Fruit fly (Drosophila melanogaster) whole organism, embryonic: ENCODE measurements around the gene CG17377.
A peak's percentile ranks its signal among the peaks of the same experiment; 100 is the strongest.

Experiments used
- Ada2b ChIP-seq: fragments of 200-800 bp; sonication (Bioruptor generic); IDR thresholded peaks from 2 replicates; pipeline ENCODE4 v1.3.6; 2022; ENCODE audit warnings: missing biosample characterization, missing genetic modification characterization
- Antp ChIP-seq: fragments of 200-800 bp; sonication (Bioruptor generic); optimal IDR thresholded peaks from 3 replicates; lab custom pipeline; 2016; ENCODE audit warnings: missing biosample characterization, missing genetic modification characterization
- C15 ChIP-seq: fragments of 200-800 bp; sonication (Bioruptor generic); IDR thresholded peaks from 3 replicates; pipeline ENCODE4 v1.3.6; 2022; ENCODE audit warnings: missing biosample characterization, missing genetic modification characterization
- CG11085 ChIP-seq: fragments of 200-800 bp; sonication (Bioruptor generic); IDR thresholded peaks from 2 replicates; pipeline ENCODE4 v1.3.6; 2022; ENCODE audit warnings: missing biosample characterization, missing genetic modification characterization
- CG11695 ChIP-seq: fragments of 200-800 bp; sonication (Bioruptor generic); IDR thresholded peaks from 3 replicates; pipeline ENCODE4 v1.3.6; 2022; ENCODE audit warnings: missing biosample characterization, missing genetic modification characterization
- CG11723 ChIP-seq: fragments of 200-800 bp; sonication (Bioruptor generic); optimal IDR thresholded peaks from 2 replicates; lab custom pipeline; 2017; ENCODE audit warnings: missing biosample characterization, mild to moderate bottlenecking, missing genetic modification characterization
- CG12071 ChIP-seq: fragments of 200-800 bp; sonication (Bioruptor generic); optimal IDR thresholded peaks from 3 replicates; lab custom pipeline; 2018; ENCODE audit warnings: missing biosample characterization, mild to moderate bottlenecking, missing genetic modification characterization
- CG12236 ChIP-seq: fragments of 200-800 bp; sonication (Bioruptor generic); optimal IDR thresholded peaks from 2 replicates; lab custom pipeline; 2016; ENCODE audit warnings: missing biosample characterization, missing genetic modification characterization
- CG13296 ChIP-seq: fragments of 200-800 bp; sonication (Bioruptor generic); optimal IDR thresholded peaks from 3 replicates; lab custom pipeline; 2018; ENCODE audit warnings: missing biosample characterization, mild to moderate bottlenecking, missing genetic modification characterization
- CG1529 ChIP-seq: fragments of 200-800 bp; sonication (Bioruptor generic); optimal IDR thresholded peaks from 3 replicates; lab custom pipeline; 2018; ENCODE audit warnings: missing biosample characterization, missing genetic modification characterization
- CG15479 ChIP-seq: fragments of 200-800 bp; sonication (Bioruptor generic); optimal IDR thresholded peaks from 3 replicates; lab custom pipeline; 2019; ENCODE audit warnings: missing biosample characterization, mild to moderate bottlenecking, missing genetic modification characterization, moderate library complexity
- CG15601 ChIP-seq: fragments of 200-800 bp; sonication (Bioruptor generic); optimal IDR thresholded peaks from 3 replicates; lab custom pipeline; 2019; ENCODE audit warnings: missing biosample characterization, mild to moderate bottlenecking, missing genetic modification characterization, moderate library complexity
- CG17568 ChIP-seq: fragments of 200-800 bp; sonication (Bioruptor generic); optimal IDR thresholded peaks from 2 replicates; lab custom pipeline; 2018; ENCODE audit warnings: missing biosample characterization, mild to moderate bottlenecking, missing genetic modification characterization, moderate library complexity
- CG17829 ChIP-seq: fragments of 200-800 bp; optimal IDR thresholded peaks from 2 replicates; lab custom pipeline; 2019; ENCODE audit warnings: missing biosample characterization, mild to moderate bottlenecking, missing genetic modification characterization, moderate library complexity
- CG1792 ChIP-seq: fragments of 200-800 bp; sonication (Bioruptor generic); optimal IDR thresholded peaks from 2 replicates; lab custom pipeline; 2016; ENCODE audit warnings: missing biosample characterization, missing genetic modification characterization
- CG2712 ChIP-seq: fragments of 200-800 bp; optimal IDR thresholded peaks from 3 replicates; lab custom pipeline; 2019; ENCODE audit warnings: missing biosample characterization, mild to moderate bottlenecking, missing genetic modification characterization, moderate library complexity
- CG30403 ChIP-seq: fragments of 200-800 bp; sonication (Bioruptor generic); optimal IDR thresholded peaks from 3 replicates; lab custom pipeline; 2016; ENCODE audit warnings: missing biosample characterization, missing genetic modification characterization
- CG33557 ChIP-seq: fragments of 200-800 bp; sonication (Bioruptor generic); optimal IDR thresholded peaks from 2 replicates; lab custom pipeline; 2019; ENCODE audit warnings: missing biosample characterization, mild to moderate bottlenecking, missing genetic modification characterization, moderate library complexity
- CG3407 ChIP-seq: fragments of 200-800 bp; sonication (Bioruptor generic); optimal IDR thresholded peaks from 2 replicates; lab custom pipeline; 2018; ENCODE audit warnings: missing biosample characterization, mild to moderate bottlenecking, missing genetic modification characterization
- CG5953 ChIP-seq: fragments of 200-800 bp; sonication (Bioruptor generic); IDR thresholded peaks from 2 replicates; pipeline ENCODE4 v1.3.6; 2022; ENCODE audit warnings: missing biosample characterization, missing genetic modification characterization
- CG9932 ChIP-seq: fragments of 200-800 bp; sonication (Bioruptor generic); IDR thresholded peaks from 2 replicates; pipeline ENCODE4 v1.3.6; 2022; ENCODE audit warnings: missing biosample characterization, missing genetic modification characterization
- CkIIα-i1 ChIP-seq: fragments of 200-800 bp; sonication (Bioruptor generic); IDR thresholded peaks from 2 replicates; pipeline ENCODE4 v1.3.6; 2022; ENCODE audit warnings: missing biosample characterization, missing genetic modification characterization
- Dll ChIP-seq: fragments of 200-800 bp; sonication (Bioruptor generic); IDR thresholded peaks from 4 replicates; pipeline ENCODE4 v1.3.6; 2022; ENCODE audit warnings: missing biosample characterization, missing genetic modification characterization; ENCODE audit not compliant: partially characterized antibody
- E2f2 ChIP-seq: fragments of 200-800 bp; sonication (Bioruptor generic); IDR thresholded peaks from 2 replicates; pipeline ENCODE4 v1.3.6; 2022; ENCODE audit warnings: missing biosample characterization, missing genetic modification characterization
- Eip74EF ChIP-seq, 2 experiments: fragments of 200-800 bp in 1 of 2; fragments of >200 bp in 1 of 2; sonication (Bioruptor generic) in 1 of 2; optimal IDR thresholded peaks; 2 replicates each; lab custom pipeline; 2017 to 2019; ENCODE audit warnings: missing biosample characterization in 2 of 2, missing genetic modification characterization in 2 of 2, mild to moderate bottlenecking in 1 of 2, moderate library complexity in 1 of 2
- Ets97D ChIP-seq: fragments of 200-800 bp; sonication (Bioruptor generic); optimal IDR thresholded peaks from 3 replicates; lab custom pipeline; 2016; ENCODE audit warnings: missing biosample characterization, missing genetic modification characterization
- Fer1 ChIP-seq: fragments of 200-800 bp; sonication (Bioruptor generic); optimal IDR thresholded peaks from 2 replicates; lab custom pipeline; 2017; ENCODE audit warnings: missing biosample characterization, mild to moderate bottlenecking, missing genetic modification characterization
- Fer3 ChIP-seq: fragments of 200-800 bp; sonication (Bioruptor generic); optimal IDR thresholded peaks from 2 replicates; lab custom pipeline; 2018; ENCODE audit warnings: missing biosample characterization, mild to moderate bottlenecking, missing genetic modification characterization, moderate library complexity
- Hey ChIP-seq: fragments of 200-800 bp; sonication (Bioruptor generic); optimal IDR thresholded peaks from 3 replicates; lab custom pipeline; 2018; ENCODE audit warnings: missing biosample characterization, mild to moderate bottlenecking, missing genetic modification characterization
- Hsf ChIP-seq: fragments of 200-800 bp; sonication (Bioruptor generic); optimal IDR thresholded peaks from 3 replicates; lab custom pipeline; 2016; ENCODE audit warnings: missing biosample characterization, missing genetic modification characterization
- MBD-R2 ChIP-seq: fragments of 200-800 bp; sonication (Bioruptor generic); IDR thresholded peaks from 2 replicates; pipeline ENCODE4 v1.3.6; 2022; ENCODE audit warnings: missing biosample characterization, missing genetic modification characterization
- Mrtf ChIP-seq: fragments of 200-800 bp; sonication (Bioruptor generic); IDR thresholded peaks from 3 replicates; pipeline ENCODE4 v1.3.6; 2022; ENCODE audit warnings: missing biosample characterization, missing genetic modification characterization
- Sry-β ChIP-seq: fragments of 200-800 bp; sonication (Bioruptor generic); optimal IDR thresholded peaks from 2 replicates; lab custom pipeline; 2018; ENCODE audit warnings: missing biosample characterization, mild to moderate bottlenecking, missing genetic modification characterization, moderate library complexity
- Trl ChIP-seq, 3 experiments: fragments of >200 bp in 2 of 3; fragments of 200-800 bp in 1 of 3; sonication (Bioruptor generic) in 1 of 3; optimal IDR thresholded peaks; 2 replicates in 1 of 3; 3 replicates in 2 of 3; lab custom pipeline; 2016 to 2017; ENCODE audit warnings: missing biosample characterization in 1 of 3, missing genetic modification characterization in 1 of 3
- croc ChIP-seq: fragments of 200-800 bp; sonication (Bioruptor generic); conservative IDR thresholded peaks from 3 replicates; pipeline ENCODE4 v1.3.6; 2022; ENCODE audit warnings: missing biosample characterization, missing genetic modification characterization
- danr ChIP-seq: fragments of 200-800 bp; sonication (Bioruptor generic); IDR thresholded peaks from 2 replicates; pipeline ENCODE4 v1.3.6; 2022; ENCODE audit warnings: missing biosample characterization, missing genetic modification characterization
- en ChIP-seq: fragments of 200-800 bp; sonication (Bioruptor generic); optimal IDR thresholded peaks from 2 replicates; lab custom pipeline; 2016; ENCODE audit warnings: missing biosample characterization, missing genetic modification characterization
- esg ChIP-seq: fragments of 200-800 bp; sonication (Bioruptor generic); conservative IDR thresholded peaks from 2 replicates; pipeline ENCODE4 v1.3.6; 2022; ENCODE audit warnings: missing biosample characterization, missing genetic modification characterization
- gsb ChIP-seq: fragments of 200-800 bp; sonication (Bioruptor generic); IDR thresholded peaks from 2 replicates; pipeline ENCODE4 v1.3.6; 2022; ENCODE audit warnings: missing biosample characterization, missing genetic modification characterization
- ind ChIP-seq: fragments of 200-800 bp; sonication (Bioruptor generic); optimal IDR thresholded peaks from 3 replicates; lab custom pipeline; 2016; ENCODE audit warnings: missing biosample characterization, missing genetic modification characterization
- inv ChIP-seq: fragments of 200-800 bp; sonication (Bioruptor generic); IDR thresholded peaks from 2 replicates; pipeline ENCODE4 v1.3.6; 2022; ENCODE audit warnings: missing biosample characterization, missing genetic modification characterization; ENCODE audit not compliant: partially characterized antibody
- lmd ChIP-seq: fragments of 200-800 bp; sonication (Bioruptor generic); IDR thresholded peaks from 2 replicates; pipeline ENCODE4 v1.3.6; 2022; ENCODE audit warnings: missing biosample characterization, missing genetic modification characterization
- mirr ChIP-seq: fragments of 200-800 bp; sonication (Bioruptor generic); optimal IDR thresholded peaks from 3 replicates; lab custom pipeline; 2018; ENCODE audit warnings: missing biosample characterization, mild to moderate bottlenecking, missing genetic modification characterization
- p53 ChIP-seq: fragments of 200-800 bp; sonication (Bioruptor generic); optimal IDR thresholded peaks from 2 replicates; lab custom pipeline; 2016; ENCODE audit warnings: missing biosample characterization, missing genetic modification characterization
- pnt ChIP-seq: fragments of 200-800 bp; sonication (Bioruptor generic); optimal IDR thresholded peaks from 3 replicates; lab custom pipeline; 2016; ENCODE audit warnings: missing biosample characterization, missing genetic modification characterization
- row ChIP-seq: fragments of 200-800 bp; sonication (Bioruptor generic); IDR thresholded peaks from 3 replicates; pipeline ENCODE4 v1.3.6; 2022; ENCODE audit warnings: missing biosample characterization, missing genetic modification characterization
- sima ChIP-seq: fragments of 200-800 bp; sonication (Bioruptor generic); optimal IDR thresholded peaks from 2 replicates; lab custom pipeline; 2016; ENCODE audit warnings: missing biosample characterization, missing genetic modification characterization
- slou ChIP-seq: fragments of 200-800 bp; sonication (Bioruptor generic); optimal IDR thresholded peaks from 3 replicates; lab custom pipeline; 2016; ENCODE audit warnings: missing biosample characterization, missing genetic modification characterization
- usp ChIP-seq: fragments of >200 bp; optimal IDR thresholded peaks from 2 replicates; lab custom pipeline; 2017; ENCODE audit warnings: missing biosample characterization, missing genetic modification characterization
- vnd ChIP-seq: fragments of 200-800 bp; sonication (Bioruptor generic); IDR thresholded peaks from 3 replicates; pipeline ENCODE4 v1.3.6; 2022; ENCODE audit warnings: missing biosample characterization, missing genetic modification characterization; ENCODE audit not compliant: partially characterized antibody
- vvl ChIP-seq: fragments of 200-800 bp; sonication (Bioruptor generic); IDR thresholded peaks from 2 replicates; pipeline ENCODE4 v1.3.6; 2022; ENCODE audit warnings: missing biosample characterization, missing genetic modification characterization

Gene CG17377

dm6 chr2L:6787973-6788368, 14.7 kb downstream of the CG17377 start (continued):
- TF ChIP-seq Hsf (GFP tag; lab: Kevin White, UChicago) = peak; percentile 60
- no peak for TF ChIP-seq row (GFP tag; lab: Robert Waterston, UW)
- no peak for TF ChIP-seq Ets97D
- no peak for TF ChIP-seq Dll (GFP tag; lab: Robert Waterston, UW)
- no peak for TF ChIP-seq mirr (GFP tag; lab: Kevin White, UChicago)
- TF ChIP-seq pnt = no peak
- TF ChIP-seq usp (GFP tag; lab: Kevin White, UChicago) = no peak
- no peak for TF ChIP-seq gsb (GFP tag; lab: Robert Waterston, UW)
- TF ChIP-seq CG3407 (GFP tag; lab: Kevin White, UChicago) = no peak
- peak; percentile 44 for TF ChIP-seq CG30403 (GFP tag; lab: Kevin White, UChicago)
- no peak for TF ChIP-seq CG15479
- no peak; the same call in 1 of the 2 replicates for TF ChIP-seq E2f2 (GFP tag; lab: Robert Waterston, UW)
- TF ChIP-seq CG12071 (GFP tag; lab: Kevin White, UChicago) = peak; percentile 32
- TF ChIP-seq CkIIα-i1 (GFP tag; lab: Robert Waterston, UW) = no peak
- peak; percentile 45 for TF ChIP-seq CG17829 (tag; lab: Kevin White, UChicago)
- TF ChIP-seq CG9932 = peak; percentile 44
- TF ChIP-seq Ada2b = peak; percentile 51; the same call in 1 of the 2 replicates
- TF ChIP-seq CG1792 (GFP tag; lab: Kevin White, UChicago) = no peak
- TF ChIP-seq CG15601 (tag; lab: Kevin White, UChicago) = peak; percentile 47
- no peak for TF ChIP-seq Hey (tag; lab: Kevin White, UChicago)
- no peak for TF ChIP-seq vnd (GFP tag; lab: Robert Waterston, UW)
- TF ChIP-seq CG5953 (GFP tag; lab: Robert Waterston, UW) = peak; percentile 55; the same call in 1 of the 2 replicates
- no peak; the same call in 1 of the 2 replicates for TF ChIP-seq lmd (GFP tag; lab: Robert Waterston, UW)
- TF ChIP-seq esg (GFP tag; lab: Robert Waterston, UW) = no peak
- peak; percentile 15 for TF ChIP-seq slou
- TF ChIP-seq danr (GFP tag; lab: Robert Waterston, UW) = no peak
- peak; percentile 39 for TF ChIP-seq CG17568 (GFP tag; lab: Kevin White, UChicago)
- TF ChIP-seq inv (GFP tag; lab: Robert Waterston, UW) = no peak
- TF ChIP-seq CG1529 (GFP tag; lab: Kevin White, UChicago) = peak; percentile 44
- peak; percentile 60 for TF ChIP-seq Fer3 (tag; lab: Kevin White, UChicago)
- TF ChIP-seq vvl = peak; percentile 49; the same call in 1 of the 2 replicates
- peak; percentile 42; the same call in 2 of the 3 replicates for TF ChIP-seq croc
- no peak for TF ChIP-seq Sry-β (GFP tag; lab: Kevin White, UChicago)
- peak in 1 of 2 experiments; percentile 75 for TF ChIP-seq Eip74EF (GFP tag; optimal IDR thresholded peaks at IDR 0.05; lab: Kevin White, UChicago)
- TF ChIP-seq CG13296 (GFP tag; lab: Kevin White, UChicago) = no peak
- TF ChIP-seq CG11695 (GFP tag; lab: Robert Waterston, UW) = peak; percentile 20; the same call in 1 of the 3 replicates
- no peak for TF ChIP-seq CG11723 (GFP tag; lab: Kevin White, UChicago)
- TF ChIP-seq p53 (GFP tag; lab: Kevin White, UChicago) = peak; percentile 12
- no peak for TF ChIP-seq Fer1 (GFP tag; lab: Kevin White, UChicago)
- TF ChIP-seq CG33557 (GFP tag; lab: Kevin White, UChicago) = no peak
- no peak for TF ChIP-seq MBD-R2 (GFP tag; lab: Robert Waterston, UW)
- TF ChIP-seq Trl (optimal IDR thresholded peaks at IDR 0.05; lab: Kevin White, UChicago) = no peak
- peak; percentile 42 for TF ChIP-seq Trl (GFP tag; optimal IDR thresholded peaks at IDR 0.05; lab: Kevin White, UChicago)
- TF ChIP-seq Antp (GFP tag; lab: Kevin White, UChicago) = peak; percentile 56
- peak; percentile 31 for TF ChIP-seq sima
- peak; percentile 71 for TF ChIP-seq CG2712 (tag; lab: Kevin White, UChicago)
- TF ChIP-seq CG11085 (GFP tag; lab: Robert Waterston, UW) = no peak
- TF ChIP-seq C15 (GFP tag; lab: Robert Waterston, UW) = no peak; the same call in 2 of the 3 replicates
- 0 out of 3 replicates have a peak, but pooled peaks have one; percentile 36 for TF ChIP-seq Mrtf (GFP tag; lab: Robert Waterston, UW)
- TF ChIP-seq CG12236 (GFP tag; lab: Kevin White, UChicago) = no peak
- TF ChIP-seq en (GFP tag; lab: Kevin White, UChicago) = peak; percentile 43
- peak; percentile 52 for TF ChIP-seq ind (GFP tag; lab: Kevin White, UChicago)
